Worm (Caenorhabditis elegans): ENCODE results near the gene kin-5.

The kin-5 gene

ce11 chrIV:9969081-9969480, at the start of gene kin-5, which contains the start of gene C47E12.11:
Gene kin-5, minus strand, starts transcription at chrIV:9969181.
Gene C47E12.11, plus strand, starts transcription at chrIV:9969400.
- TF ChIP-seq W03F9.2 (tag; optimal IDR thresholded peaks at IDR 0.05) (no peak), dao-5 (tag; optimal IDR thresholded peaks at IDR 0.05) (no peak), him-1 (tag; optimal IDR thresholded peaks at IDR 0.05) (no peak)

- TF ChIP-seq dao-5 (tag; optimal IDR thresholded peaks at IDR 0.05): no peak
- TF ChIP-seq him-1 (tag; optimal IDR thresholded peaks at IDR 0.05): no peak
- no peak for TF ChIP-seq W03F9.2 (tag; optimal IDR thresholded peaks at IDR 0.05)
Observed at ce11 chrIV:10017633-10018032, 48.7 kb upstream of the kin-5 start, which contains the start of gene F44D12.2. Gene F44D12.2, minus strand, starts transcription at chrIV:10017733.

ce11 chrIV:10016977-10017376, 48.0 kb upstream of the kin-5 start, which contains the start of gene ent-7:
Gene ent-7, plus strand, starts transcription at chrIV:10017277.
- no peak for TF ChIP-seq W03F9.2 (tag; optimal IDR thresholded peaks at IDR 0.05)
- TF ChIP-seq dao-5 (tag; optimal IDR thresholded peaks at IDR 0.05): no peak
- TF ChIP-seq him-1 (tag; optimal IDR thresholded peaks at IDR 0.05): no peak

ce11 chrIV:10009536-10009935, 40.6 kb upstream of the kin-5 start, which contains the start of gene magu-4:
Gene magu-4, plus strand, starts transcription at chrIV:10009753.
- no peak for TF ChIP-seq dao-5 (tag; optimal IDR thresholded peaks at IDR 0.05)
- TF ChIP-seq him-1 (tag; optimal IDR thresholded peaks at IDR 0.05): no peak
- TF ChIP-seq W03F9.2 (tag; optimal IDR thresholded peaks at IDR 0.05): no peak

ce11 chrIV:10007758-10008157, 38.8 kb upstream of the kin-5 start:
- TF ChIP-seq dao-5 (tag; optimal IDR thresholded peaks at IDR 0.05) (no peak), W03F9.2 (tag; optimal IDR thresholded peaks at IDR 0.05) (no peak), him-1 (tag; optimal IDR thresholded peaks at IDR 0.05) (no peak)

ce11 chrIV:10006792-10007191, 37.8 kb upstream of the kin-5 start, which contains the start of gene C47E12.13:
Gene C47E12.13, minus strand, starts transcription at chrIV:10006892.
- no peak for TF ChIP-seq dao-5 (tag; optimal IDR thresholded peaks at IDR 0.05)
- no peak for TF ChIP-seq W03F9.2 (tag; optimal IDR thresholded peaks at IDR 0.05)
- TF ChIP-seq him-1 (tag; optimal IDR thresholded peaks at IDR 0.05): no peak

ce11 chrIV:10003372-10003771, 34.4 kb upstream of the kin-5 start, which contains the start of the genes C47E12.2 and sars-1:
Gene C47E12.2, minus strand, starts transcription at chrIV:10003502.
Gene sars-1, plus strand, starts transcription at chrIV:10003726.
- no peak for TF ChIP-seq dao-5 (tag; optimal IDR thresholded peaks at IDR 0.05)
- TF ChIP-seq him-1 (tag; optimal IDR thresholded peaks at IDR 0.05): no peak
- no peak for TF ChIP-seq W03F9.2 (tag; optimal IDR thresholded peaks at IDR 0.05)

ce11 chrIV:10001748-10002147, 32.8 kb upstream of the kin-5 start, which contains the start of gene C47E12.3:
Gene C47E12.3, minus strand, starts transcription at chrIV:10001848.
- no peak for TF ChIP-seq W03F9.2 (tag; optimal IDR thresholded peaks at IDR 0.05)
- TF ChIP-seq him-1 (tag; optimal IDR thresholded peaks at IDR 0.05): no peak
- no peak for TF ChIP-seq dao-5 (tag; optimal IDR thresholded peaks at IDR 0.05)

- TF ChIP-seq dao-5 (tag; optimal IDR thresholded peaks at IDR 0.05) (no peak), him-1 (tag; optimal IDR thresholded peaks at IDR 0.05) (no peak), W03F9.2 (tag; optimal IDR thresholded peaks at IDR 0.05) (no peak)
Observed at ce11 chrIV:9998487-9999218, 29.7 kb upstream of the kin-5 start, which contains the start of gene pyp-1. Gene pyp-1, minus strand, starts transcription at chrIV:9998925.

- TF ChIP-seq W03F9.2 (tag; optimal IDR thresholded peaks at IDR 0.05): peak; percentile 34
- no peak for TF ChIP-seq dao-5 (tag; optimal IDR thresholded peaks at IDR 0.05)
Observed at ce11 chrIV:9994895-9995394, 26.0 kb upstream of the kin-5 start, which contains the start of gene uba-1. Gene uba-1, minus strand, starts transcription at chrIV:9994945.

ce11 chrIV:9993403-9994132, 24.6 kb upstream of the kin-5 start:
- TF ChIP-seq W03F9.2 (tag; optimal IDR thresholded peaks at IDR 0.05): peak; percentile 50
- no peak for TF ChIP-seq dao-5 (tag; optimal IDR thresholded peaks at IDR 0.05)
- TF ChIP-seq him-1 (tag; optimal IDR thresholded peaks at IDR 0.05): no peak

- TF ChIP-seq him-1 (tag; optimal IDR thresholded peaks at IDR 0.05) (no peak), dao-5 (tag; optimal IDR thresholded peaks at IDR 0.05) (no peak), W03F9.2 (tag; optimal IDR thresholded peaks at IDR 0.05) (no peak)
Observed at ce11 chrIV:9989416-9989815, 20.4 kb upstream of the kin-5 start.

ce11 chrIV:9982895-9983294, 13.9 kb upstream of the kin-5 start, which contains the start of gene mam-2:
Gene mam-2, plus strand, starts transcription at chrIV:9983195.
- no peak for TF ChIP-seq him-1 (tag; optimal IDR thresholded peaks at IDR 0.05)
- TF ChIP-seq dao-5 (tag; optimal IDR thresholded peaks at IDR 0.05): no peak
- no peak for TF ChIP-seq W03F9.2 (tag; optimal IDR thresholded peaks at IDR 0.05)

Measured in whole organism, L4/young adult.